Worm (Caenorhabditis elegans): ENCODE data around the gene dpy-17.

The dpy-17 gene

DNA sequence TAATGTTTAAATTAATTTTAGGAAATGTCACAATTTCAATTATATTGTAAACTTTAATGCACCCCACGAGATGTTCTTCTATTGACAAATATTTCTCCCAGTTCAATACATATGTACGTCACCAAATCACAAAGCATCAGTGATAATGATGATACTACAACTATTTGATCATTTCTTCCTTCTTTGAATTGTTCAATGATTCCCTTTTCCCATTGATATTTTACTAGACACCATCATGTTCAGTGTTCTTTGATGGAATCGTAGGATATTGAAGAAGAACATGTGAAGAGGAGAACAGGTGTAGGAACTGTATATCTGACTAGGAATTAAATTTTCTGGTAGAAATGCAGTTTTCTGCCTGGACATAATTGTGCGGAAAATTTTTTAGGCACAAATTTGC lies 17.6 kb upstream of the dpy-17 start:
- TF ChIP-seq W03F9.2 (tag; optimal IDR thresholded peaks at IDR 0.05) (no peak), him-1 (tag; optimal IDR thresholded peaks at IDR 0.05) (no peak), dao-5 (tag; optimal IDR thresholded peaks at IDR 0.05) (no peak)

ce11 chrIII:5092345-5092744 lies 14.8 kb upstream of the dpy-17 start:
- TF ChIP-seq dao-5 (tag; optimal IDR thresholded peaks at IDR 0.05) (no peak), W03F9.2 (tag; optimal IDR thresholded peaks at IDR 0.05) (no peak), him-1 (tag; optimal IDR thresholded peaks at IDR 0.05) (no peak)

DNA sequence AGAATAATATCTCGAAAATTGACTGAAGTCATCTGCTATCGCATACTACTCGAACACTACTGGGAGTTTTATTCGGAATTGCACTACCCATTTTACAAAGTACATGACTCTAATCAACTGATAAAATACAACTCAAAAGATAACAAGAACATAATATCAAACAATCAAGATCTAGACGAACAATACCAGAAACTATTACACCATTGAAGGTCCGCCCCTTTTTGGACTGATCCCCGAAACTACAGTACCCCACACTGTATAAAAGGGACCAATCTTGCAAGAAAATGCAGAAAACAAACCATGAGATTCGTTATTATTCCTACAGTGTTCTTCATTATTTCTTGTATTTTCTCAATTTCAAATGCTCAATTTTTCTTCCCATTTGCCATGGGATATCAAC lies 12.6 kb upstream of the dpy-17 start, which contains the start of gene F54D8.10:
Gene F54D8.10 (plus strand): TSS at position 301 of the 400 bp plus-strand sequence.
- TF ChIP-seq him-1 (tag; optimal IDR thresholded peaks at IDR 0.05) (no peak), W03F9.2 (tag; optimal IDR thresholded peaks at IDR 0.05) (no peak), dao-5 (tag; optimal IDR thresholded peaks at IDR 0.05) (no peak)

DNA sequence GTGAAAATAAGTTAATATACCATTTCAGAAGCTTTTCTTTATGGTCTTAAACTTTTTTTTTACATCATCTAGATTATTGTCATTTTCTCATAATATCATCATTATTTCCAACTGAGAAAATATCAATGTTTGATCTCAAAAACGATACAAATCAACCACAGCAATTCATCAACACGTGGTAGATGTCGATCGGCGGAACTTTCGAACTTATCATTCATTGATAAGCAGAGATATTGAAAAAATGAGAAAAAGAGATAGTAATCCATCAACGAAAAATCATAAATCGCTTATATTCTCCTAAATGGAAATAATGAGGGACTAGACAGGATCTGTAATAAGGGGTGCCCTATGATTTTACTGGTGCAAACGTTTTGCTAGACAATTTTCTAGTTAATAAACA lies 10.4 kb upstream of the dpy-17 start:
- TF ChIP-seq him-1 (tag; optimal IDR thresholded peaks at IDR 0.05) (no peak), W03F9.2 (tag; optimal IDR thresholded peaks at IDR 0.05) (no peak), dao-5 (tag; optimal IDR thresholded peaks at IDR 0.05) (no peak)

- no peak for TF ChIP-seq W03F9.2 (tag; optimal IDR thresholded peaks at IDR 0.05)
- no peak for TF ChIP-seq dao-5 (tag; optimal IDR thresholded peaks at IDR 0.05)
Measured at ce11 chrIII:5098740-5099276, 8.3 kb upstream of the dpy-17 start.

DNA sequence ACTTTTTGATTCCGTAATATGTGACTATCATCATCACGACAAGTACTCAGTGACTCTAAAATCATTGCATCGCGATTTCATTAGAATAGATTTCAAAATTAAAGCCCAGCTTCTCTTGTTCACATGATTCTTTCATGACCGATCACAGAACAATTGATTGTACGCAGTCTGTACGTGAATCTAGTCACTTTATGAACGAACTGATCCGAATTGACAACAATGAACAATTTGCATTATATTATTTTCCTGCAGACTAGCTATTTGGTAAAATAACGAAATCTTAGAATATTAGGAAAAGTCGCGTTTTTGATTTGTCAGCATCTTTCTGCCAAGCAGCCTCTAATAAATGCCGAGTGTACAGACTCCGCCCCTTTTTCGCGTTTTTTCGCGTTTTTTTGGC lies 7.6 kb upstream of the dpy-17 start:
- TF ChIP-seq W03F9.2 (tag; optimal IDR thresholded peaks at IDR 0.05): no peak
- TF ChIP-seq him-1 (tag; optimal IDR thresholded peaks at IDR 0.05): no peak
- TF ChIP-seq dao-5 (tag; optimal IDR thresholded peaks at IDR 0.05): no peak

- TF ChIP-seq dao-5 (tag; optimal IDR thresholded peaks at IDR 0.05) (no peak), W03F9.2 (tag; optimal IDR thresholded peaks at IDR 0.05) (peak; percentile 40), him-1 (tag; optimal IDR thresholded peaks at IDR 0.05) (no peak)
Measured at ce11 chrIII:5102616-5103015, 4.5 kb upstream of the dpy-17 start, which contains the start of gene F54D8.6. Gene F54D8.6 (plus strand): TSS chrIII:5102985.

DNA sequence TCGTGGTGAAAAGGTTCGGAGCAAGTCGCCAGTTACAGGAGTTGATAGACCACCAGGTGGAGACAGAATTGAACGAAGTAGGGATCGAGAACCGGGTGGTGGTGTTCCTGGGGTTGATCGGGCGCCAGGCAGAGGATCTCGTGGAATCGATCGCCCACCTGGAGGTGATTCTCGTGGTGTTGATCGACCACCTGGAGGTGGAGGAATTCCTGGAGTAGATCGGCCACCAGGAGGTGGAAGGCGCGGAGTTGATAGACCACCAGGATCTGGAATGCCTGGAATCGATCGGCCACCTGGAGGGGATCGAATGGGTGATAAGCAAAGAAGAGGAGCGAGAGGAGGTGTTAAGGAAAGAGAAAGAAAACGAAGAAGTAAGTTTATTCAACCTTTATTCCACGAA lies 1.6 kb upstream of the dpy-17 start:
- no peak for TF ChIP-seq W03F9.2 (tag; optimal IDR thresholded peaks at IDR 0.05)

ce11 chrIII:5107959-5108358 lies 829 bp downstream of the dpy-17 start:
- TF ChIP-seq dao-5 (tag; optimal IDR thresholded peaks at IDR 0.05) (no peak), him-1 (tag; optimal IDR thresholded peaks at IDR 0.05) (no peak), W03F9.2 (tag; optimal IDR thresholded peaks at IDR 0.05) (no peak)

- TF ChIP-seq W03F9.2 (tag; optimal IDR thresholded peaks at IDR 0.05) (peak; percentile 70), dao-5 (tag; optimal IDR thresholded peaks at IDR 0.05) (no peak)
Measured at ce11 chrIII:5108746-5109145, 1.6 kb downstream of the dpy-17 start.

DNA sequence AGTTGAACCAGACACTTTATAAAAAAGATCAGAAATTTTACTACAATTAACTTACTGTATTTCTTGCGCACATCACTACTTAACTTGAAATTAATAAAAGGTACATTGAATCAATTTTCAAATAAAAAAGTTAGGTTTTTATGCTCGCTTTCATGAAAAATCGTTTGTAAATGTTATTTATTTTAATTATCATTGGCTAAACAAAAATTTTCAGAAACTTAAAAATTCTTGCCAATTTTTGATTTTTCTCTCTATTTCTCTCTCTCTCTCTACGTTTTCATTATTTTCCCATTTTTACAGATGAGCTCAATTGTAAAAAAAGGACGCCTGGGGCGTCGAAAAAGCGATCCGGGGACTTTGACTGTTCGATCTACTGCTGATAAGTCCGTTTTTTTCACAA lies 2.3 kb downstream of the dpy-17 start, which contains the start of gene sax-2:
Gene sax-2 (plus strand): TSS at position 301 of the 400 bp plus-strand sequence.
- no peak for TF ChIP-seq dao-5 (tag; optimal IDR thresholded peaks at IDR 0.05)
- no peak for TF ChIP-seq him-1 (tag; optimal IDR thresholded peaks at IDR 0.05)
- TF ChIP-seq W03F9.2 (tag; optimal IDR thresholded peaks at IDR 0.05): no peak

- TF ChIP-seq W03F9.2 (tag; optimal IDR thresholded peaks at IDR 0.05) (no peak), dao-5 (tag; optimal IDR thresholded peaks at IDR 0.05) (no peak), him-1 (tag; optimal IDR thresholded peaks at IDR 0.05) (no peak)
Measured at ce11 chrIII:5112399-5112798, 5.3 kb downstream of the dpy-17 start.

- TF ChIP-seq W03F9.2 (tag; optimal IDR thresholded peaks at IDR 0.05) (no peak), him-1 (tag; optimal IDR thresholded peaks at IDR 0.05) (no peak), dao-5 (tag; optimal IDR thresholded peaks at IDR 0.05) (no peak)
Measured at ce11 chrIII:5112998-5113397, 5.9 kb downstream of the dpy-17 start.

- TF ChIP-seq him-1 (tag; optimal IDR thresholded peaks at IDR 0.05) (no peak), dao-5 (tag; optimal IDR thresholded peaks at IDR 0.05) (no peak), W03F9.2 (tag; optimal IDR thresholded peaks at IDR 0.05) (no peak)
Measured at ce11 chrIII:5119063-5119462, 11.9 kb downstream of the dpy-17 start.

- no peak for TF ChIP-seq W03F9.2 (tag; optimal IDR thresholded peaks at IDR 0.05)
- TF ChIP-seq dao-5 (tag; optimal IDR thresholded peaks at IDR 0.05): no peak
- TF ChIP-seq him-1 (tag; optimal IDR thresholded peaks at IDR 0.05): no peak
Measured at ce11 chrIII:5120593-5120992, 13.5 kb downstream of the dpy-17 start.
